Fruit fly (Drosophila melanogaster): ENCODE data around the gene CG18649.

Gene CG18649

DNA sequence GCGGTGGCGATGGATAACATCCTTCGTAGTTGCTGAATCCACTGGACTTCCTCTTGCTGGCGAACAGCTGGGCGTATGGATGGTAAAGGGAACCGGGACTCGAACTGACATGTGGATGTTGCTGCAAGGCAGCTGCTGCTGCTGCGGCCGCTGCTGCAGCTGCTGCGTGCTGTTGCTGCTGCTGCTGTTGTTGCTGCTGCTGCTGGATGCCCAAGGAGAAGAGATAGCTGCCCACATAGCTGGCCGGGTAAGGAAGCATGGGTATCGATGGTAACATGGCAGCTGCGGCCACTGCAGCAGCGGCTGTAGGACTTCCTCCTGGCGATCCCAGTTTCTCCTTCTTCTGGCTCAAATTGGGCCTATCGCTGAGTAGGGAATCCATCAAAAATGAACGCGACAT, 10.5 kb downstream of the CG18649 start:
- no peak for TF ChIP-seq pan (optimal IDR thresholded peaks at IDR 0.05)
- no peak for TF ChIP-seq N (GFP tag; optimal IDR thresholded peaks at IDR 0.05)
- TF ChIP-seq Dfd (GFP tag; optimal IDR thresholded peaks at IDR 0.05), result peak; percentile 75
- no peak for TF ChIP-seq CG9705 (GFP tag; optimal IDR thresholded peaks at IDR 0.05)
- no peak for TF ChIP-seq OdsH (GFP tag; optimal IDR thresholded peaks at IDR 0.05)

DNA sequence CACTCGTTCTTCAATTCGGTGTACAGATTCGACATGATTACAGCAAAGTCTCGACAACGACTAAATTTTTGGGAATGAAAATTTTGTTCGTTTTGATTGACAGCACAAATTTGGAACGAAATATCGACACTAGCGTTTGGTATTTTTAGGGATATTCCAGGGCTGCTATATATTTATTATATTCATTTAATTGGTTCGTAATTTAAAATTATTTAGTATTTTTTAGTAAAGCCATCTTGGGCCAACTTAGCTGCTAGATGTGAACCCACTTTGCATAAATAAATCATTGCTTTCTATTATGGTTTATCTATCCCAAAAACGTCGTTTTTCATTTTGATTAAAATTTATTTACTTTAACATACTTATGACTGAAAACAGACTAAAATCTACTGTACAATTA, 11.5 kb downstream of the CG18649 start, which contains the start of gene Rpn12R:
Gene Rpn12R (minus strand): TSS at position 101 of the 400 bp plus-strand sequence.
- TF ChIP-seq Rel (GFP tag; optimal IDR thresholded peaks at IDR 0.05), result no peak
- no peak for TF ChIP-seq Rel (tag; optimal IDR thresholded peaks at IDR 0.05)
- TF ChIP-seq CG32264 (GFP tag; optimal IDR thresholded peaks at IDR 0.05), result no peak
- TF ChIP-seq h (GFP tag; optimal IDR thresholded peaks at IDR 0.05), result no peak
- TF ChIP-seq Vsx2 (GFP tag; optimal IDR thresholded peaks at IDR 0.05; ENCODE audit: partially characterized antibody), result no peak

DNA sequence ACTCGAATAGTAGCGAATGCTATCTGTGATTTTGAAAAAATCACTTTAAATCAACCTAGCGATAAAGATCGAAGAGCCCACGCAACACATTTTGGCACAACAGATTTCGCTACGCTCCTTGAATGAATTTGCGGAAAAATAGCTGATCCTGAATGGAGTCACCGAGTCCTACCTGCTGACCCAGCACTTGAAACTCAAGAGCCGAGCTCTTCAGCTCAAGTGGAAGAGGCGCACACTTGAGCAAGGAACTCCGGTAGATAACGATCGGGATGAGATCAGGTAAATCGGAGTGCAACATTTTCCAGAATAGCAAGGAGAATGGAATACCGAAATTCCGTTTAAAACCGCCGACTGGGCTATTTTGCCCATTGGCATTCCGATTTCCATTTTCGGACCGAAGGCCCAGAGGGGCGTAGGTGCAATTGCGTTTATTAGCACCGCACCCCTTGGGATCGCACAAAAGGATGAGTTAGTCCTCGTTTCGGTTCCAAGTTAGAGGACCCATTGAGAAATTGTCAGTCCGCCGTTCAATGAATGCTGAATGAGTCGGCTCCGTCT, 13.5 kb downstream of the CG18649 start:
- TF ChIP-seq lola (GFP tag; optimal IDR thresholded peaks at IDR 0.05) (no peak), brk (GFP tag; optimal IDR thresholded peaks at IDR 0.05) (no peak), CG9705 (GFP tag; optimal IDR thresholded peaks at IDR 0.05) (no peak), Dif (GFP tag; optimal IDR thresholded peaks at IDR 0.05; ENCODE audit: partially characterized antibody) (no peak), Abd-B (GFP tag; optimal IDR thresholded peaks at IDR 0.05) (no peak), Mio (GFP tag; optimal IDR thresholded peaks at IDR 0.05) (no peak), Hr78 (GFP tag; optimal IDR thresholded peaks at IDR 0.05) (no peak), Hnf4 (GFP tag; optimal IDR thresholded peaks at IDR 0.05) (no peak), dl (GFP tag; optimal IDR thresholded peaks at IDR 0.05; ENCODE audit: insufficient read depth in 1 of 2, partially characterized antibody in 2 of 2) (no peak), jim (GFP tag; optimal IDR thresholded peaks at IDR 0.05) (no peak), woc (GFP tag; optimal IDR thresholded peaks at IDR 0.05) (no peak), foxo (GFP tag; optimal IDR thresholded peaks at IDR 0.05) (no peak), psq (GFP tag; optimal IDR thresholded peaks at IDR 0.05) (no peak), Dfd (GFP tag; optimal IDR thresholded peaks at IDR 0.05) (no peak)

DNA sequence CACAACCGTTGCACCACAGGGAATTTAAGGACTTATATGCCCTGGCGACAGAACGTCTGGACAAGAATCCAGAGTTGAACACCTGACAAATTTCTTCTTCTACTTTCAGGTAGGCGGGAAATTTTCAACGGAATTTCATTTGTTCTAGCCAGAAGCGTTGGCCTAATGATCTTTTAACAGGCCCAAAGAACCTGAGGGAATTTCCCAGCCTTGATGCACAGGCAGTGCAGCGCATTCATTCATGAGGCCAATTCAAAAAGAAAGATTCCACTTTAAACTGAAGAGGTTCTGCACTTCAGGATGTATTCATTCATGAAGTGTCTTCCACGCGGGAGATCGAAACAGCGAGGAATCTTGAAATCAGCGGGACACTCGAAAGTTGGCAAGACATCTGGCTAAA, 14.4 kb downstream of the CG18649 start:
- no peak for TF ChIP-seq dsf (GFP tag; optimal IDR thresholded peaks at IDR 0.05; ENCODE audit: borderline replicate concordance)
- TF ChIP-seq tai (GFP tag; optimal IDR thresholded peaks at IDR 0.05), result no peak
- no peak for TF ChIP-seq dmrt93B (GFP tag; optimal IDR thresholded peaks at IDR 0.05)
- no peak for TF ChIP-seq Hr83 (GFP tag; optimal IDR thresholded peaks at IDR 0.05; ENCODE audit: poor library complexity, severe bottlenecking)
- no peak for TF ChIP-seq Jra (GFP tag; optimal IDR thresholded peaks at IDR 0.05)
- no peak for TF ChIP-seq CrebA (GFP tag; optimal IDR thresholded peaks at IDR 0.05; ENCODE audit: borderline replicate concordance)
- TF ChIP-seq jim (GFP tag; optimal IDR thresholded peaks at IDR 0.05), result no peak
- no peak for TF ChIP-seq br (GFP tag; optimal IDR thresholded peaks at IDR 0.05)
- no peak for TF ChIP-seq HLH106 (tag; optimal IDR thresholded peaks at IDR 0.05)
- TF ChIP-seq pan (optimal IDR thresholded peaks at IDR 0.05), result no peak
- TF ChIP-seq ey (GFP tag; optimal IDR thresholded peaks at IDR 0.05), result no peak
- no peak for TF ChIP-seq GATAd (GFP tag; optimal IDR thresholded peaks at IDR 0.05)
- no peak for TF ChIP-seq Myc (optimal IDR thresholded peaks at IDR 0.05)
- no peak for TF ChIP-seq rgr (GFP tag; optimal IDR thresholded peaks at IDR 0.05)
- TF ChIP-seq usp (GFP tag; optimal IDR thresholded peaks at IDR 0.05), result no peak
- no peak for TF ChIP-seq foxo (GFP tag; optimal IDR thresholded peaks at IDR 0.05)
- no peak for TF ChIP-seq Dfd (GFP tag; optimal IDR thresholded peaks at IDR 0.05)
- TF ChIP-seq CG32264 (GFP tag; optimal IDR thresholded peaks at IDR 0.05), result no peak
- no peak for TF ChIP-seq h (GFP tag; optimal IDR thresholded peaks at IDR 0.05)
- TF ChIP-seq Dif (GFP tag; optimal IDR thresholded peaks at IDR 0.05; ENCODE audit: partially characterized antibody), result no peak

DNA sequence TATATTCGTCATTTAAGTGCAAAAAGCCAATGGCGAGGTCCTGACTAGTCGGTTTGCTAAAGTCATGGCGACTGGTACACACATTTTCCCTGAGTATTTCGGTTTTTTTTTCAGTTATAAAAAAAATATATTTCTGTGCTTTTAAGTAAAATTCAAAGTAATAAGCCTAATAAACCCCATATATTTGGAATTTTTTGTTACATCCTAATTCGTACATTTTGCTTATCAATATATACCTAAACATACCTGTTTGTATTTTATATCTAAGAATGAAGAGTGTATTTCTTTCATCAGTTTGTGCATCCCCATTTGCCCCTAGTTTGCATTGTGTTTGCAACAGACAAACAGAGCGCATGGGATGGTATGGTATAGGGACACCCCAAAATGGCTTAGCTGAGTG, 18.4 kb downstream of the CG18649 start:
- TF ChIP-seq woc (GFP tag; optimal IDR thresholded peaks at IDR 0.05) (peak; percentile 21), Dif (GFP tag; optimal IDR thresholded peaks at IDR 0.05; ENCODE audit: partially characterized antibody) (no peak)
